Worm (Caenorhabditis elegans) whole organism, mixed stage, embryonic: ENCODE results near the gene M04B2.6.

Experiments used
- drap-1 ChIP-seq: fragments of 200-800 bp; sonication (Bioruptor generic); optimal IDR thresholded peaks from 3 replicates; lab custom pipeline; 2018; ENCODE audit warnings: mild to moderate bottlenecking, missing genetic modification characterization, missing compliant biosample characterization
- elt-1 ChIP-seq: sonication (generic microtip); optimal IDR thresholded peaks from 2 replicates; lab custom pipeline; 2017; ENCODE audit warnings: missing genetic modification characterization, mild to moderate bottlenecking, missing compliant biosample characterization, antibody characterized with exemption, moderate library complexity, borderline replicate concordance; ENCODE audit not compliant: insufficient read depth
- elt-3 ChIP-seq: fragments of 150-350 bp; optimal IDR thresholded peaks from 2 replicates; lab custom pipeline; 2014; ENCODE audit warnings: missing biosample characterization, missing genetic modification characterization
- lin-13 ChIP-seq: fragments of 150-350 bp; optimal IDR thresholded peaks from 2 replicates; lab custom pipeline; 2014; ENCODE audit warnings: missing biosample characterization, missing genetic modification characterization
- nhr-237 ChIP-seq: fragments of 150-350 bp; optimal IDR thresholded peaks from 2 replicates; lab custom pipeline; 2014; ENCODE audit warnings: missing biosample characterization, missing genetic modification characterization
- nhr-28 ChIP-seq: fragments of 150-350 bp; optimal IDR thresholded peaks from 2 replicates; lab custom pipeline; 2014; ENCODE audit warnings: missing biosample characterization, missing genetic modification characterization
- nhr-76 ChIP-seq: sonication (generic microtip); optimal IDR thresholded peaks from 2 replicates; lab custom pipeline; 2017; ENCODE audit warnings: missing biosample characterization, missing genetic modification characterization
- pha-4 ChIP-seq: fragments of 150-350 bp; optimal IDR thresholded peaks from 2 replicates; lab custom pipeline; 2018; ENCODE audit warnings: missing biosample characterization, missing genetic modification reagents, missing genetic modification characterization
- snpc-4 ChIP-seq: fragments of 150-350 bp; optimal IDR thresholded peaks from 2 replicates; lab custom pipeline; 2014; ENCODE audit warnings: missing biosample characterization, missing genetic modification characterization
- sptf-1 ChIP-seq: sonication (generic microtip); optimal IDR thresholded peaks from 2 replicates; lab custom pipeline; 2017; ENCODE audit warnings: mild to moderate bottlenecking, missing genetic modification characterization, moderate library complexity, missing compliant biosample characterization
- unc-120 ChIP-seq: sonication (generic microtip); optimal IDR thresholded peaks from 2 replicates; lab custom pipeline; 2017; ENCODE audit warnings: missing genetic modification characterization, missing compliant biosample characterization; ENCODE audit not compliant: poor library complexity, severe bottlenecking
- unc-39 ChIP-seq: fragments of 150-350 bp; optimal IDR thresholded peaks from 2 replicates; lab custom pipeline; 2014; ENCODE audit warnings: missing biosample characterization, missing genetic modification characterization
- unc-62 ChIP-seq: fragments of 150-350 bp; optimal IDR thresholded peaks from 2 replicates; lab custom pipeline; 2014; ENCODE audit warnings: missing biosample characterization, missing genetic modification reagents, missing genetic modification characterization
- ztf-11 ChIP-seq: fragments of 150-350 bp; optimal IDR thresholded peaks from 2 replicates; lab custom pipeline; 2014; ENCODE audit warnings: missing biosample characterization, missing genetic modification characterization

- TF ChIP-seq pha-4 (tag; lab: Kevin White, UChicago) (no peak), ztf-11 (no peak), snpc-4 (tag; lab: Kevin White, UChicago) (no peak), sptf-1 (tag; lab: Kevin White, UChicago) (no peak), nhr-237 (tag; lab: Kevin White, UChicago) (no peak), elt-1 (tag; lab: Kevin White, UChicago) (no peak), elt-3 (tag; lab: Kevin White, UChicago) (no peak), unc-39 (no peak), lin-13 (tag; lab: Kevin White, UChicago) (no peak), unc-120 (tag; lab: Kevin White, UChicago) (no peak), unc-62 (GFP tag; lab: Kevin White, UChicago) (no peak), drap-1 (GFP tag; lab: Kevin White, UChicago) (no peak), nhr-76 (tag; lab: Kevin White, UChicago) (no peak), nhr-28 (tag; lab: Kevin White, UChicago) (no peak)
These were observed 13.1 kb upstream of the M04B2.6 start for ce11 chrIV:11523685-11524084.
